Worm (Caenorhabditis elegans): ENCODE data around the gene ketn-1.
A peak's percentile ranks its signal among the peaks of the same experiment; 100 is the strongest.

ketn-1 gene

DNA sequence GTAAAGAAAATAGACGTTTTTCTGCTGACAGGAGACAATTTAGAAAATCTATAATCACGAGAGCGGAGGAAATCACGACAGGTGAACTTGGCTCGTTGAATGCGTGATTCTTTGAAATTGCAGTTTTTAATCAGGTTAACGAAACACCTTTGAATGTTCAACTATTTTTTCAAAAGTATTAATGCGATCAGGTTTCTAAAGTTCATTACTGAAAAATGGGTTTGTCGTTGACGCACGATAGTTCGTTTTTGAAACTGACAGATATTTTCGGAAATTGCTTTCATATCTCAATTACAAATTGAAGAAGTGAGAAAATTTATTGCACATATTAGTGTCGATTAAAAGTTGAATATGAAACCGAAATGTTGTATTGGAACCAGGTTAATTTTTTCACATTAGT is 8.3 kb upstream of the ketn-1 start, which contains the start of gene F54E2.5:
Gene F54E2.5, minus strand, starts transcription at position 101 of the 400 bp plus-strand sequence.
- no peak for TF ChIP-seq ceh-9 (tag; optimal IDR thresholded peaks at IDR 0.05)
- no peak for TF ChIP-seq ama-1 (optimal IDR thresholded peaks at IDR 0.05)
- no peak for TF ChIP-seq pha-4 (tag; optimal IDR thresholded peaks at IDR 0.05)
- TF ChIP-seq sdc-2 (tag; optimal IDR thresholded peaks at IDR 0.05), result no peak
- TF ChIP-seq ceh-18 (tag; optimal IDR thresholded peaks at IDR 0.05), result no peak
- TF ChIP-seq ceh-34 (tag; optimal IDR thresholded peaks at IDR 0.05), result no peak
- TF ChIP-seq pat-9 (tag; optimal IDR thresholded peaks at IDR 0.05), result no peak
- TF ChIP-seq K02D7.2 (tag; optimal IDR thresholded peaks at IDR 0.05), result no peak
- TF ChIP-seq ceh-19 (GFP tag; optimal IDR thresholded peaks at IDR 0.05), result no peak
- TF ChIP-seq elt-4 (tag; optimal IDR thresholded peaks at IDR 0.05), result no peak
- no peak for TF ChIP-seq ceh-24 (tag; optimal IDR thresholded peaks at IDR 0.05)
- no peak for TF ChIP-seq Y22D7AL.16 (tag; optimal IDR thresholded peaks at IDR 0.05)
- TF ChIP-seq ahr-1 (tag; optimal IDR thresholded peaks at IDR 0.05), result no peak

DNA sequence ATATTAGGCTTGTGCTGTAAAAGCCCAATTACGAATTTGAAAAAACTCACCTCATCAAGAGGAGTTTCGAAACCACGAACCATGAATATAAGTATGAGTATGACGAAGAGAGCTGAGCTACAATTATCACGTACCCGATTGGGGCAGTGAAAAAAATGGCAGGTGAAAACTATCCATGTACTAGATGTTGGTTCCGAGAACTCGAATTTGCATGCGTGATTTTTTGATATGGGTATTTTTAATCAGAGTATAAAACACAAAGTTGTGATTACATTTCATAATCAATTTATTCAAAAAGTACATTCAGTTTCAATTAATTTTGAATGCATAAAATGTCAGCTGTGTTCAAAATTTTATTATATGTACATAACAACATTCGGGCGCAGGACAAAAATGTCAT is 6.2 kb upstream of the ketn-1 start, which contains the start of gene F54E2.9:
Gene F54E2.9, minus strand, starts transcription at position 132 of the 400 bp plus-strand sequence.
- TF ChIP-seq dmd-4 (tag; optimal IDR thresholded peaks at IDR 0.05; ENCODE audit: borderline replicate concordance) (no peak), tbx-2 (tag; optimal IDR thresholded peaks at IDR 0.05) (no peak), pax-1 (tag; optimal IDR thresholded peaks at IDR 0.05) (no peak), pha-2 (tag; optimal IDR thresholded peaks at IDR 0.05) (no peak), Y22D7AL.16 (tag; optimal IDR thresholded peaks at IDR 0.05) (no peak), pqm-1 (tag; optimal IDR thresholded peaks at IDR 0.05) (no peak), F13H6.1 (tag; optimal IDR thresholded peaks at IDR 0.05) (no peak), ceh-22 (tag; optimal IDR thresholded peaks at IDR 0.05) (no peak), ceh-6 (GFP tag; optimal IDR thresholded peaks at IDR 0.05) (no peak), ceh-9 (tag; optimal IDR thresholded peaks at IDR 0.05) (no peak), gmeb-2 (tag; optimal IDR thresholded peaks at IDR 0.05) (no peak), zip-5 (tag; optimal IDR thresholded peaks at IDR 0.05) (no peak), nfya-1 (tag; optimal IDR thresholded peaks at IDR 0.05) (no peak), odd-2 (tag; optimal IDR thresholded peaks at IDR 0.05) (no peak), ceh-19 (GFP tag; optimal IDR thresholded peaks at IDR 0.05) (no peak), unc-86 (tag; optimal IDR thresholded peaks at IDR 0.05) (no peak)

DNA sequence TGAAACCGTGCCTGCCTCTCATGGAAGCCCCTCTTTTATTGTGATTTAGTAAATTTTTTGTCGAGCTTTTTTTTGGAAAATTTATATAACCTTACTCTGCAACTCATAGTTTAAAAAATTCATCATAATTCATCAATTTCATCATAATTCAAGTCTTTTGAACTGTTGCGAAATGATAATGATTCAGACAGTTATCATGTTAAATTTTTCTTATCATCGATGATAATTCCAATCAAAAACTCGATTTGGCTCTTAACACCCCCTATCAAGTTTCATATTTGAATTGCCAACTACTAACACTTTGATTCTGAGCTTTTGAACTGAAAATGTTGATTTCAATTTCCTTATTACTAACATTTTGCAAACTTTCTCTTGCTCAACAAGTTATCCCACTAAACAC is 2.5 kb upstream of the ketn-1 start, which contains the start of gene F54E2.1:
Gene F54E2.1, plus strand, starts transcription at position 235 of the 400 bp plus-strand sequence.
- TF ChIP-seq elt-2 (tag; optimal IDR thresholded peaks at IDR 0.05), result peak; percentile 45
- TF ChIP-seq sox-2 (GFP tag; IDR thresholded peaks at IDR 0.05), result no peak

DNA sequence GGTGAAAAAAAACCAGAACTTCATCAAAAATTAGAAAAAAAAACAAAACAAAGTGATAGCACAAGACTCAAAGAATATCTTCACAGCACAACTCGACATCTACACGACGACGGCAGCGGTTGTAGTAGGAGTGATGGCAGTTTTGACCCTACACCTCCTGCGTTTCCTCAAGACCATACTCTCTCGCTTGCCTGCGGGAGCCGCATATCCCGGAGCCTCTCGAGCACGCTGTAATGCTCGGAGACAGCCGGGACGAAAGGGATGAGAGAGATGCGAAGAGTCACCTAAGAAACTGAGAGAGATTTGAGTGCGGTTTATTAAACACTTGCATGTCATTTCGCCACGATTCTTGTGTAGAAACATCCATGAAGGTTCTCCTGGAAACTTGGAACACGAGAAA is 1.8 kb upstream of the ketn-1 start:
- peak; percentile 82 for TF ChIP-seq rnt-1 (tag; optimal IDR thresholded peaks at IDR 0.05)
- no peak for TF ChIP-seq ceh-31 (tag; optimal IDR thresholded peaks at IDR 0.05)
- TF ChIP-seq ceh-18 (tag; optimal IDR thresholded peaks at IDR 0.05), result peak; percentile 45

DNA sequence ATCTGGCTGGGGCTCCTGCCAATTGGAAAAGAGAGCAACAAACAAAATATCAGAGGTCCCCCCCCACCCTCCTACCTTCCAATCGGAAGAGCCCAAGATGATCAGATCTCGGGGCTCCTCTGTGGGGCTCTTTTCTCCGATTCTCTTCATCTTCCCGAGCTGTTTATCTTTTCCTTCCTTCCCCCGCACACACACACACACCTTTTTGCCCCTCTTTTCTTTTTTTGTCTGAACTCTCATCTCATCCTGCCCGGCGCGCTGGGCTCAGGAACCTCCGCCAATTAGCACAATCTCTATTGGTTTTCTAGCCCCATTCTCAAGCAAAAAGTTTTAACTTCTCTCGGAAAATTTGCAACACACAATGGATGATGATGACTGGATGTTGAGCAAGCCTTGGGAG is 4.4 kb downstream of the ketn-1 start:
- TF ChIP-seq F13H6.1 (tag; optimal IDR thresholded peaks at IDR 0.05) (no peak), nfya-1 (tag; optimal IDR thresholded peaks at IDR 0.05) (peak; percentile 66), ceh-18 (tag; optimal IDR thresholded peaks at IDR 0.05) (peak; percentile 62)

DNA sequence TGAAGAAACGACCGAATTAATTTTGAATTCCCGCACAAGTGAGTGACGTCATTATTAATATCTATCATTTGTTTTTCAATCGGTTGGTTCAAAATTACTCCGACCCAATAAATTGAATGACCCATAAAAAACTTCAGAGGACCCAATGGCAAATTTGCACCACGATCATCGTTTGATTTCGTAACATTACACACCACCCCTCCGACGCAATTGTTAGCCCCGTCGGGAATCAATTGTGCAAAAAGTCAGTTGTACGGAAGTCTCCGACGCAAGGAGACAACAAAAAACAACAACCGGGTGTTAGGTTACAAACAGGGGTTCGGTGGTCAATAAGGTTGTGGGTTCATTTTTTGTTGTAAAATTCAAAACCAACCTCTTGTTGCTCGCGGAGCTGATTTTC is 5.7 kb downstream of the ketn-1 start:
- no peak for TF ChIP-seq ztf-16 (tag; optimal IDR thresholded peaks at IDR 0.05)
- TF ChIP-seq pha-2 (tag; optimal IDR thresholded peaks at IDR 0.05), result no peak
- TF ChIP-seq F13H6.1 (tag; optimal IDR thresholded peaks at IDR 0.05), result no peak
- TF ChIP-seq fax-1 (tag; optimal IDR thresholded peaks at IDR 0.05), result no peak
- TF ChIP-seq ttx-3 (tag; optimal IDR thresholded peaks at IDR 0.05), result no peak
- TF ChIP-seq ceh-48 (tag; optimal IDR thresholded peaks at IDR 0.05), result no peak
- TF ChIP-seq Y22D7AL.16 (tag; optimal IDR thresholded peaks at IDR 0.05), result no peak
- no peak for TF ChIP-seq ceh-18 (tag; optimal IDR thresholded peaks at IDR 0.05)
- TF ChIP-seq sox-4 (tag; optimal IDR thresholded peaks at IDR 0.05), result no peak
- no peak for TF ChIP-seq ahr-1 (tag; optimal IDR thresholded peaks at IDR 0.05)
- TF ChIP-seq gmeb-2 (tag; optimal IDR thresholded peaks at IDR 0.05), result no peak
